Fruit fly (Drosophila melanogaster): ENCODE measurements around the gene CG5861.

DNA sequence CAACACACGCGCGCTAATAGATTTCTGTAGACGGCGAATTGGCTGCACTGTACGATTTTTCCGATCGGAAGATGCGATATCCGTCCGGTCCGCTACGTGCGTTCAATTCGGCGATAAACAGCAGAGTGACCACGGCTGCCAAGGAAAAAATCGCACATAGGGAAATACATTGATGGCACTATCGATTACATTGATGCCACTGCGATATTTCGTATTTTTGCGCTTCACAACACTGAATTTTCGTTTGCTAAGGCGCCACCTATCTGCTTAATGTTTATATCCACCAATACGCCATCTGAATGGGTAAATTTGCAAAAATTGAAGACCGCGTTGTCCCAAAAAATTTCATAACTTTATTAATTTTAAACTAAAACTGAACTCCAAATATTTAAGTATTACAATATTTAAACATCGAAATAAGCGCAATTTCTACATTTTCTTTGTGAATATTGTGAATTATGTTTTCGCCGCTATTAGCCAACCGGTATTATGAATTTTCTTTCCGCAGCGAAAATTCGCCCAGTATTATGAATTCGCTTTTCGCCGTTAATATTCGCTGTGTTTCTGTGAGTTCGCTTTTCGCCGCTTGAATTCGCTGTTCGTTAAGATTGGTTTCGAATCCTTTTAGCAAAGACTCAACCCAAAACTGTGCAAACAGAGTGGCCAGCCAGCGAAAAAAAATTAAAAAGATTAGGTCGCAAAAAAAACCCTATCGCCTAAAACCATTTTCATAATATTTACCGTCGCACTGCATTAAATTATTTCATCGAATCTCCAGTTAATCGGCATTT, 19.3 kb downstream of the CG5861 start, which contains the start of the genes crp and pkaap:
- TF ChIP-seq psq (optimal IDR thresholded peaks at IDR 0.05) (no peak), usp (GFP tag; optimal IDR thresholded peaks at IDR 0.05) (no peak), CG8478 (optimal IDR thresholded peaks at IDR 0.05) (no peak), Dll (optimal IDR thresholded peaks at IDR 0.05) (no peak), pan (optimal IDR thresholded peaks at IDR 0.05) (no peak)
